Worm (Caenorhabditis elegans) whole organism, L4 larva: Measurements from ENCODE around the gene tdc-1.

Source experiments
- R02D3.7 ChIP-seq: fragments of 150-350 bp; sonication (generic microtip); optimal IDR thresholded peaks from 3 replicates; lab custom pipeline; 2014; ENCODE audit warnings: missing biosample characterization, missing genetic modification characterization
- Y5F2A.4 ChIP-seq: fragments of 200-800 bp; sonication (Bioruptor generic); optimal IDR thresholded peaks from 2 replicates; lab custom pipeline; 2018; ENCODE audit warnings: mild to moderate bottlenecking, missing genetic modification characterization, missing compliant biosample characterization
- egl-27 ChIP-seq: sonication (generic microtip); optimal IDR thresholded peaks from 3 replicates; lab custom pipeline; 2017; ENCODE audit warnings: missing biosample characterization, missing genetic modification reagents, missing genetic modification characterization
- lir-3 ChIP-seq: sonication (generic microtip); optimal IDR thresholded peaks from 2 replicates; lab custom pipeline; 2016; ENCODE audit warnings: mild to moderate bottlenecking, missing genetic modification characterization, missing compliant biosample characterization
- nhr-28 ChIP-seq: fragments of 150-350 bp; optimal IDR thresholded peaks from 2 replicates; lab custom pipeline; 2014; ENCODE audit warnings: missing biosample characterization, missing genetic modification characterization
- nhr-77 ChIP-seq: fragments of 150-350 bp; optimal IDR thresholded peaks from 2 replicates; lab custom pipeline; 2014; ENCODE audit warnings: missing biosample characterization, missing genetic modification characterization
- pqm-1 ChIP-seq: sonication (generic microtip); optimal IDR thresholded peaks from 2 replicates; lab custom pipeline; 2017; ENCODE audit warnings: missing biosample characterization, missing genetic modification characterization
- unc-39 ChIP-seq: sonication (generic microtip); optimal IDR thresholded peaks from 2 replicates; lab custom pipeline; 2017; ENCODE audit warnings: missing biosample characterization, missing genetic modification characterization
- unc-62 ChIP-seq, 3 experiments: fragments of 150-350 bp in 1 of 3; sonication (generic microtip); optimal IDR thresholded peaks in 2 of 3; peaks in 1 of 3; 1 replicate in 1 of 3; 2 replicates in 2 of 3; lab custom pipeline; 2014 to 2017; ENCODE audit warnings: missing biosample characterization in 3 of 3, missing genetic modification characterization in 3 of 3, missing genetic modification reagents in 3 of 3, missing genotype in 1 of 3

- TF ChIP-seq R02D3.7 (tag; lab: Kevin White, UChicago), result no peak
- TF ChIP-seq unc-62 (GFP tag; optimal IDR thresholded peaks at IDR 0.05 in 1 of 2; lab: Kevin White, UChicago), result peak in 1 of 2 experiments; percentile 30
- TF ChIP-seq unc-62 (tag; optimal IDR thresholded peaks at IDR 0.05; lab: Kevin White, UChicago), result no peak
- no peak for TF ChIP-seq pqm-1 (tag; lab: Kevin White, UChicago)
- TF ChIP-seq nhr-77 (tag; lab: Kevin White, UChicago), result no peak
- TF ChIP-seq nhr-28 (tag; lab: Kevin White, UChicago), result no peak
- TF ChIP-seq egl-27 (tag; lab: Kevin White, UChicago), result no peak
- TF ChIP-seq Y5F2A.4 (GFP tag; lab: Kevin White, UChicago), result no peak
- no peak for TF ChIP-seq lir-3 (tag; lab: Kevin White, UChicago)
- TF ChIP-seq unc-39 (tag; lab: Kevin White, UChicago), result no peak
Observed at ce11 chrII:8314768-8315167, 44.4 kb downstream of the tdc-1 start.
